Comparison of ENCODE assay signal across 6 worm cellular contexts in the genomic region with DNA sequence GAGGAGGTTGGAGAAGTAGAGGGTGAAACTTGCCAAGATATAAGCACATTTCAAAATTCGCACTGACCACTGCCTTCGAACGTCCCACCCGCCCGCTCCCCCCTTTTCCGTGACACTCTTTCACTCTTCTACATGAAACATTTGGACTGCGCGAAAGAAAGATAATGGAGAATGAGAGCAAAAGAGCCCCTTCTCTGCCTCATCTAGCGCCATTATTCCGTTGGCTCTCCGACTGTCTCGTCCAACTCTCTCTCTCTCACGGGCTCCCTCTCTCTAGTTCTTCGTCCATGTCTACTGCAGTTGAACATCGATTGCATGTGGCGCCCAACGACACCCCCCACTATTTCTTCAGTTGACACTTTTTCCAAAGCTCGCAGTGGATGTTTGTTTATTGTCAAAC.
TF ChIP-seq lines count a peak whose summit lies in the region.

No protein-coding gene starts in this region.

TF ChIP-seq in whole organism, L1 larva, 84 proteins besides CTCF, POLR2A, EP300 and RAD21 (continues in another document):
- TF ChIP-seq sox-4 (tag; optimal IDR thresholded peaks at IDR 0.05; lab: Kevin White, UChicago) (no peak), ama-1 (optimal IDR thresholded peaks at IDR 0.05; lab: Kevin White, UChicago) (no peak), unc-130 (tag; optimal IDR thresholded peaks at IDR 0.05; lab: Kevin White, UChicago) (no peak), snpc-4 (tag; optimal IDR thresholded peaks at IDR 0.05; lab: Kevin White, UChicago) (no peak), lin-13 (GFP tag; optimal IDR thresholded peaks at IDR 0.05; lab: Kevin White, UChicago) (no peak), C34B4.2 (tag; optimal IDR thresholded peaks at IDR 0.05; lab: Kevin White, UChicago) (no peak), nhr-28 (tag; optimal IDR thresholded peaks at IDR 0.05; lab: Kevin White, UChicago) (no peak), nhr-76 (tag; optimal IDR thresholded peaks at IDR 0.05; lab: Kevin White, UChicago) (no peak), nhr-11 (tag; optimal IDR thresholded peaks at IDR 0.05; lab: Kevin White, UChicago) (no peak), nhr-47 (tag; optimal IDR thresholded peaks at IDR 0.05; lab: Kevin White, UChicago) (no peak), unc-98 (GFP tag; IDR thresholded peaks at IDR 0.05; lab: Robert Waterston, UW) (no peak), unc-86 (tag; optimal IDR thresholded peaks at IDR 0.05; lab: Kevin White, UChicago) (peak; percentile 21), aly-2 (tag; optimal IDR thresholded peaks at IDR 0.05; lab: Kevin White, UChicago) (no peak), nhr-19 (GFP tag; conservative IDR thresholded peaks at IDR 0.05; lab: Robert Waterston, UW) (no peak), tlp-1 (tag; optimal IDR thresholded peaks at IDR 0.05; lab: Kevin White, UChicago) (no peak), hlh-4 (tag; optimal IDR thresholded peaks at IDR 0.05; lab: Kevin White, UChicago) (no peak)

TF ChIP-seq in whole organism, L2 larva, 48 proteins besides CTCF, POLR2A, EP300 and RAD21:
- TF ChIP-seq C34F6.9 (tag; optimal IDR thresholded peaks at IDR 0.05; lab: Kevin White, UChicago) (peak; percentile 35), lin-11 (tag; optimal IDR thresholded peaks at IDR 0.05; lab: Kevin White, UChicago) (peak; percentile 14), ZK546.5 (tag; optimal IDR thresholded peaks at IDR 0.05; lab: Kevin White, UChicago) (no peak), Y55F3AM.14 (GFP tag; optimal IDR thresholded peaks at IDR 0.05; lab: Kevin White, UChicago) (no peak), unc-55 (GFP tag; optimal IDR thresholded peaks at IDR 0.05; lab: Kevin White, UChicago) (peak; percentile 25), sma-3 (GFP tag; optimal IDR thresholded peaks at IDR 0.05; lab: Kevin White, UChicago) (no peak)

TF ChIP-seq in whole organism, L3 larva, 47 proteins besides CTCF, POLR2A, EP300 and RAD21:
- TF ChIP-seq nfya-1 (tag; optimal IDR thresholded peaks at IDR 0.05; lab: Kevin White, UChicago; ENCODE audit: insufficient read depth) (peak; percentile 49), egl-27 (tag; optimal IDR thresholded peaks at IDR 0.05; lab: Kevin White, UChicago) (no peak), mdl-1 (tag; optimal IDR thresholded peaks at IDR 0.05; lab: Kevin White, UChicago) (no peak), nhr-12 (tag; optimal IDR thresholded peaks at IDR 0.05; lab: Kevin White, UChicago) (no peak), zag-1 (tag; optimal IDR thresholded peaks at IDR 0.05; lab: Kevin White, UChicago) (no peak), fkh-10 (GFP tag; optimal IDR thresholded peaks at IDR 0.05; lab: Kevin White, UChicago) (no peak), pha-4 (tag; optimal IDR thresholded peaks at IDR 0.05; lab: Kevin White, UChicago) (no peak), hmg-11 (tag; optimal IDR thresholded peaks at IDR 0.05; lab: Kevin White, UChicago) (peak; percentile 52), sea-2 (GFP tag; optimal IDR thresholded peaks at IDR 0.05; lab: Kevin White, UChicago) (no peak), lin-39 (tag; optimal IDR thresholded peaks at IDR 0.05; lab: Kevin White, UChicago) (peak; percentile 86)

TF ChIP-seq in whole organism, L4 larva, 104 proteins besides CTCF, POLR2A, EP300 and RAD21:
- TF ChIP-seq Y75B8A.6 (GFP tag; IDR thresholded peaks at IDR 0.05; lab: Robert Waterston, UW) (no peak), nhr-28 (tag; optimal IDR thresholded peaks at IDR 0.05; lab: Kevin White, UChicago) (no peak), mep-1 (tag; optimal IDR thresholded peaks at IDR 0.05; lab: Kevin White, UChicago) (peak; percentile 8), lsy-2 (tag; optimal IDR thresholded peaks at IDR 0.05; lab: Kevin White, UChicago) (no peak), spr-3 (GFP tag; optimal IDR thresholded peaks at IDR 0.05; lab: Kevin White, UChicago) (no peak), lin-39 (tag; optimal IDR thresholded peaks at IDR 0.05; lab: Kevin White, UChicago) (no peak), hmg-1.1 (GFP tag; IDR thresholded peaks at IDR 0.05; lab: Robert Waterston, UW) (0 out of 2 replicates have a peak, but pooled peaks have one; percentile 44), ctbp-1 (GFP tag; IDR thresholded peaks at IDR 0.05; lab: Robert Waterston, UW) (0 out of 2 replicates have a peak, but pooled peaks have one; percentile 46), mdl-1 (tag; optimal IDR thresholded peaks at IDR 0.05; lab: Kevin White, UChicago) (no peak), daf-8 (GFP tag; IDR thresholded peaks at IDR 0.05; lab: Robert Waterston, UW) (no peak)

TF ChIP-seq in whole organism, mixed stage, embryonic, 35 proteins besides CTCF, POLR2A, EP300 and RAD21:
- TF ChIP-seq ces-1 (GFP tag; optimal IDR thresholded peaks at IDR 0.05; lab: Kevin White, UChicago) (peak; percentile 56), hlh-1 (tag; optimal IDR thresholded peaks at IDR 0.05; lab: Kevin White, UChicago) (no peak)

TF ChIP-seq in whole organism, young adult, 124 proteins besides CTCF, POLR2A, EP300 and RAD21:
- TF ChIP-seq Y53F4B.3 (GFP tag; IDR thresholded peaks at IDR 0.05; lab: Robert Waterston, UW) = no peak
- no peak for TF ChIP-seq hmg-1.2 (GFP tag; IDR thresholded peaks at IDR 0.05; lab: Robert Waterston, UW)
- 0 out of 2 replicates have a peak, but pooled peaks have one; percentile 32 for TF ChIP-seq F37B4.10 (GFP tag; IDR thresholded peaks at IDR 0.05; lab: Robert Waterston, UW)
